Worm (Caenorhabditis elegans) whole organism, late embryonic: ENCODE results near the gene emb-27.

Source experiments
- C08G9.2 ChIP-seq: sonication (generic microtip); optimal IDR thresholded peaks from 2 replicates; lab custom pipeline; 2016; ENCODE audit warnings: mild to moderate bottlenecking, missing genetic modification characterization, moderate library complexity, missing compliant biosample characterization
- F13H6.1 ChIP-seq: sonication (generic microtip); optimal IDR thresholded peaks from 2 replicates; lab custom pipeline; 2016; ENCODE audit warnings: missing genetic modification characterization, missing compliant biosample characterization
- K09A11.1 ChIP-seq: sonication (generic microtip); optimal IDR thresholded peaks from 2 replicates; lab custom pipeline; 2017; ENCODE audit warnings: antibody characterized with exemption, mild to moderate bottlenecking, missing genetic modification characterization, missing compliant biosample characterization; ENCODE audit not compliant: insufficient read depth
- T23F11.4 ChIP-seq: fragments of 200-800 bp; sonication (Bioruptor generic); optimal IDR thresholded peaks from 2 replicates; lab custom pipeline; 2018; ENCODE audit warnings: mild to moderate bottlenecking, missing genetic modification characterization, missing compliant biosample characterization
- ama-1 ChIP-seq: fragments of 150-350 bp; optimal IDR thresholded peaks from 2 replicates; lab custom pipeline; 2014
- ceh-14 ChIP-seq: sonication (generic microtip); optimal IDR thresholded peaks from 2 replicates; lab custom pipeline; 2016; ENCODE audit warnings: missing genotype, missing genetic modification characterization, missing compliant biosample characterization
- ceh-18 ChIP-seq: sonication (generic microtip); optimal IDR thresholded peaks from 2 replicates; lab custom pipeline; 2016; ENCODE audit warnings: missing genetic modification characterization, missing compliant biosample characterization
- ceh-19 ChIP-seq: fragments of 200-800 bp; sonication (Bioruptor generic); optimal IDR thresholded peaks from 2 replicates; lab custom pipeline; 2018; ENCODE audit warnings: mild to moderate bottlenecking, missing genetic modification characterization, missing compliant biosample characterization
- ceh-2 ChIP-seq: sonication (generic microtip); optimal IDR thresholded peaks from 2 replicates; lab custom pipeline; 2016; ENCODE audit warnings: missing genotype, missing genetic modification characterization, missing compliant biosample characterization
- ceh-24 ChIP-seq: sonication (generic microtip); optimal IDR thresholded peaks from 2 replicates; lab custom pipeline; 2016; ENCODE audit warnings: mild to moderate bottlenecking, missing genetic modification characterization, missing compliant biosample characterization
- ceh-6 ChIP-seq: fragments of 200-800 bp; sonication (Bioruptor generic); optimal IDR thresholded peaks from 2 replicates; lab custom pipeline; 2018; ENCODE audit warnings: mild to moderate bottlenecking, missing genetic modification characterization, missing compliant biosample characterization
- che-1 ChIP-seq: sonication (generic microtip); optimal IDR thresholded peaks from 2 replicates; lab custom pipeline; 2016; ENCODE audit warnings: mild to moderate bottlenecking, missing genetic modification characterization, missing compliant biosample characterization
- dmd-4 ChIP-seq: sonication (generic microtip); optimal IDR thresholded peaks from 2 replicates; lab custom pipeline; 2016; ENCODE audit warnings: borderline replicate concordance, missing genetic modification characterization, missing compliant biosample characterization
- dve-1 ChIP-seq: sonication (generic microtip); optimal IDR thresholded peaks from 2 replicates; lab custom pipeline; 2017; ENCODE audit warnings: antibody characterized with exemption, mild to moderate bottlenecking, missing genetic modification characterization, missing compliant biosample characterization
- elt-2 ChIP-seq: sonication (generic microtip); optimal IDR thresholded peaks from 2 replicates; lab custom pipeline; 2016; ENCODE audit warnings: missing genetic modification reagents, missing genetic modification characterization, missing compliant biosample characterization
- elt-4 ChIP-seq: sonication (generic microtip); optimal IDR thresholded peaks from 2 replicates; lab custom pipeline; 2016; ENCODE audit warnings: missing genetic modification characterization, missing compliant biosample characterization
- ets-4 ChIP-seq: sonication (generic microtip); optimal IDR thresholded peaks from 2 replicates; lab custom pipeline; 2016; ENCODE audit warnings: missing genetic modification characterization, missing compliant biosample characterization
- eyg-1 ChIP-seq: sonication (generic microtip); optimal IDR thresholded peaks from 2 replicates; lab custom pipeline; 2016; ENCODE audit warnings: missing genotype, missing genetic modification characterization, missing compliant biosample characterization
- fax-1 ChIP-seq: sonication (generic microtip); optimal IDR thresholded peaks from 2 replicates; lab custom pipeline; 2016; ENCODE audit warnings: missing genotype, missing genetic modification characterization, missing compliant biosample characterization
- fkh-6 ChIP-seq: sonication (generic microtip); optimal IDR thresholded peaks from 2 replicates; lab custom pipeline; 2016; ENCODE audit warnings: missing genetic modification characterization, missing compliant biosample characterization
- hlh-13 ChIP-seq: fragments of 200-800 bp; sonication (Bioruptor generic); optimal IDR thresholded peaks from 2 replicates; lab custom pipeline; 2018; ENCODE audit warnings: mild to moderate bottlenecking, missing genetic modification characterization, missing compliant biosample characterization
- hlh-15 ChIP-seq: sonication (generic microtip); optimal IDR thresholded peaks from 2 replicates; lab custom pipeline; 2016; ENCODE audit warnings: missing genetic modification characterization, missing compliant biosample characterization
- hlh-6 ChIP-seq: sonication (generic microtip); optimal IDR thresholded peaks from 2 replicates; lab custom pipeline; 2016; ENCODE audit warnings: missing genotype, missing genetic modification characterization, missing compliant biosample characterization
- lin-11 ChIP-seq: fragments of 200-800 bp; sonication (Bioruptor generic); optimal IDR thresholded peaks from 2 replicates; lab custom pipeline; 2018; ENCODE audit warnings: mild to moderate bottlenecking, missing genetic modification characterization, missing compliant biosample characterization
- madf-2 ChIP-seq: sonication (generic microtip); optimal IDR thresholded peaks from 2 replicates; lab custom pipeline; 2017; ENCODE audit warnings: missing genetic modification characterization, missing compliant biosample characterization
- mec-3 ChIP-seq: sonication (generic microtip); optimal IDR thresholded peaks from 2 replicates; lab custom pipeline; 2016; ENCODE audit warnings: borderline replicate concordance, missing genetic modification characterization, missing compliant biosample characterization
- nhr-11 ChIP-seq: fragments of 150-350 bp; optimal IDR thresholded peaks from 2 replicates; lab custom pipeline; 2014; ENCODE audit warnings: missing biosample characterization, missing genetic modification characterization
- odd-2 ChIP-seq: sonication (generic microtip); optimal IDR thresholded peaks from 2 replicates; lab custom pipeline; 2017; ENCODE audit warnings: antibody characterized with exemption, mild to moderate bottlenecking, missing genetic modification characterization, missing compliant biosample characterization
- pax-1 ChIP-seq: fragments of 150-350 bp; optimal IDR thresholded peaks from 2 replicates; lab custom pipeline; 2014; ENCODE audit warnings: missing biosample characterization, missing genetic modification characterization
- pros-1 ChIP-seq: fragments of 150-350 bp; optimal IDR thresholded peaks from 2 replicates; lab custom pipeline; 2014; ENCODE audit warnings: missing biosample characterization, missing genetic modification reagents, missing genetic modification characterization
- sox-2 ChIP-seq: fragments of 200-800 bp; sonication (Bioruptor generic); IDR thresholded peaks from 2 replicates; pipeline ENCODE4 v1.3.6; 2022; ENCODE audit warnings: missing genetic modification reagents, missing genetic modification characterization, missing compliant biosample characterization
- syd-9 ChIP-seq: sonication (generic microtip); optimal IDR thresholded peaks from 2 replicates; lab custom pipeline; 2016; ENCODE audit warnings: mild to moderate bottlenecking, missing genetic modification characterization, moderate library complexity, missing compliant biosample characterization
- tbx-2 ChIP-seq: sonication (generic microtip); optimal IDR thresholded peaks from 2 replicates; lab custom pipeline; 2016; ENCODE audit warnings: missing genetic modification characterization, missing compliant biosample characterization
- tbx-7 ChIP-seq: sonication (generic microtip); optimal IDR thresholded peaks from 2 replicates; lab custom pipeline; 2016; ENCODE audit warnings: missing genotype, missing genetic modification characterization, missing compliant biosample characterization
- ttx-3 ChIP-seq: sonication (generic microtip); optimal IDR thresholded peaks from 2 replicates; lab custom pipeline; 2016; ENCODE audit warnings: missing genetic modification reagents, missing genetic modification characterization, missing compliant biosample characterization
- unc-55 ChIP-seq: sonication (generic microtip); optimal IDR thresholded peaks from 2 replicates; lab custom pipeline; 2017; ENCODE audit warnings: missing biosample characterization, missing genetic modification reagents, missing genetic modification characterization
- zip-5 ChIP-seq: sonication (generic microtip); optimal IDR thresholded peaks from 2 replicates; lab custom pipeline; 2016; ENCODE audit warnings: missing genetic modification characterization, missing compliant biosample characterization

The emb-27 gene

ce11 chrII:8173449-8173848, 11.5 kb upstream of the emb-27 start, which contains the start of the genes decr-1.3 and T05C12.1:
Gene decr-1.3, minus strand, starts transcription at chrII:8173549.
Gene T05C12.1, plus strand, starts transcription at chrII:8173680.
- TF ChIP-seq fax-1 (tag; lab: Kevin White, UChicago) (no peak), madf-2 (tag; lab: Kevin White, UChicago) (no peak), dmd-4 (no peak), ceh-14 (no peak), ama-1 (lab: Kevin White, UChicago) (no peak), nhr-11 (tag; lab: Kevin White, UChicago) (no peak), dve-1 (tag; lab: Kevin White, UChicago) (no peak), ttx-3 (tag; lab: Kevin White, UChicago) (no peak), hlh-6 (no peak), syd-9 (no peak), unc-55 (no peak), ceh-2 (tag; lab: Kevin White, UChicago) (no peak), eyg-1 (tag; lab: Kevin White, UChicago) (no peak), mec-3 (no peak), sox-2 (GFP tag; lab: Robert Waterston, UW) (no peak), tbx-2 (tag; lab: Kevin White, UChicago) (no peak), K09A11.1 (tag; lab: Kevin White, UChicago) (no peak), ceh-18 (tag; lab: Kevin White, UChicago) (no peak), elt-4 (tag; lab: Kevin White, UChicago) (no peak)

ce11 chrII:8170374-8170773, 8.4 kb upstream of the emb-27 start, which contains the start of gene T05C12.11:
Gene T05C12.11, minus strand, starts transcription at chrII:8170474.
- TF ChIP-seq ceh-6, result no peak
- TF ChIP-seq fax-1 (tag; lab: Kevin White, UChicago), result no peak
- TF ChIP-seq pros-1, result no peak
- TF ChIP-seq F13H6.1 (tag; lab: Kevin White, UChicago), result no peak
- TF ChIP-seq C08G9.2 (tag; lab: Kevin White, UChicago), result no peak
- no peak for TF ChIP-seq lin-11
- TF ChIP-seq ceh-24 (tag; lab: Kevin White, UChicago), result no peak
- no peak for TF ChIP-seq hlh-6
- no peak for TF ChIP-seq elt-2 (tag; lab: Kevin White, UChicago)
- TF ChIP-seq ets-4, result no peak
- TF ChIP-seq nhr-11 (tag; lab: Kevin White, UChicago), result no peak
- no peak for TF ChIP-seq odd-2
- no peak for TF ChIP-seq tbx-7 (tag; lab: Kevin White, UChicago)
- no peak for TF ChIP-seq eyg-1 (tag; lab: Kevin White, UChicago)
- TF ChIP-seq fkh-6 (tag; lab: Kevin White, UChicago), result no peak

ce11 chrII:8169283-8169682, 7.3 kb upstream of the emb-27 start, which contains the start of gene T05C12.15:
Gene T05C12.15, plus strand, starts transcription at chrII:8169583.
- TF ChIP-seq mec-3, result no peak
- TF ChIP-seq unc-55, result peak; percentile 20

DNA sequence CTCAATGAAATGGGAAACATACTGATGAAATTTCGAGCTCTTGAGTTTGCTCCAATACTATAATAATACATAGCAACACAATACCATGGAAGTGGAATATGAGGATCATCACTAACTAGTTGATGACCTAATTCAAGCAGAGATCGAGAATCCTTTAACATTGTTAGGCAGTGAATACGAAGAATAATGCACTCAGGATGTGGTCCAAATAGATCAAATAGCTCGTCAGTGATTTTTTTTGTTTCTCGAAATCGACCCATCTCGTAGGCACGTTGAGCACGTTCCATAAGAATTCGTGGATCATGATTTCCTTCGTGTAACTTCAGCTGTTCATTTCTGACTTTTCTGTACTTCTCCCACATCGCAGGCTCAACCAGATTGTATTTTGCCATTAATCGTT, 1.1 kb downstream of the emb-27 start:
- no peak for TF ChIP-seq pros-1
- TF ChIP-seq pax-1 (tag; lab: Kevin White, UChicago), result no peak
- no peak for TF ChIP-seq hlh-15
- TF ChIP-seq zip-5 (tag; lab: Kevin White, UChicago), result no peak
- no peak for TF ChIP-seq che-1 (tag; lab: Kevin White, UChicago)
- no peak for TF ChIP-seq hlh-13 (GFP tag; lab: Kevin White, UChicago)
- no peak for TF ChIP-seq dmd-4
- TF ChIP-seq elt-4 (tag; lab: Kevin White, UChicago), result no peak
- TF ChIP-seq unc-55, result no peak
- TF ChIP-seq T23F11.4 (GFP tag; lab: Kevin White, UChicago), result no peak
- no peak for TF ChIP-seq ceh-18 (tag; lab: Kevin White, UChicago)
- no peak for TF ChIP-seq sox-2 (GFP tag; lab: Robert Waterston, UW)
- TF ChIP-seq ama-1 (lab: Kevin White, UChicago), result no peak
- TF ChIP-seq mec-3, result no peak
- TF ChIP-seq F13H6.1 (tag; lab: Kevin White, UChicago), result no peak
- TF ChIP-seq ceh-19 (GFP tag; lab: Kevin White, UChicago), result no peak
